Worm (Caenorhabditis elegans): ENCODE data around the gene cct-2.

cct-2 gene

DNA sequence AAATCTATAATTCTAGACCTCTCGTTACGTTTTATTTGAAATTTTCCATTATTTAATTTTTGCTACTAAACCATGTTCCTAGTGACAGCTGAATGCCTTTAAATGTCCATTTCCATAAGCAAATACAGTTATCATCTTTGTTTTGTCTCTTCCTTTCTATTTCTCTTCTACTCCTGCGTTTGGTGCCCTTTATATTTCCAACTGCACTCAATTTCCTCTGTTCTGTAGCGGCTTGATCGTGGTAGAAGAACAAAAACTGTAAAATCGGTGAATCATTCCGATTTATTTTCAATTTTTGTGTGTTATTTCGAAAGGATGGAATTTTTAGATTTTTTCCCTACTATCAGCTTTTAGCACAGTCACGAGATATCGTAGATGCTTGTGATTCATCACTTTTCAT, 31.6 kb upstream of the cct-2 start:
- no peak for TF ChIP-seq nhr-43 (tag; optimal IDR thresholded peaks at IDR 0.05; ENCODE audit: poor library complexity, severe bottlenecking)
- TF ChIP-seq R02D3.7 (tag; optimal IDR thresholded peaks at IDR 0.05), result no peak
- peak; percentile 24 for TF ChIP-seq pqm-1 (tag; optimal IDR thresholded peaks at IDR 0.05)
- TF ChIP-seq elt-2 (tag; optimal IDR thresholded peaks at IDR 0.05), result peak; percentile 21
- no peak for TF ChIP-seq fkh-2 (tag; optimal IDR thresholded peaks at IDR 0.05)
- no peak for TF ChIP-seq lin-39 (tag; optimal IDR thresholded peaks at IDR 0.05)

DNA sequence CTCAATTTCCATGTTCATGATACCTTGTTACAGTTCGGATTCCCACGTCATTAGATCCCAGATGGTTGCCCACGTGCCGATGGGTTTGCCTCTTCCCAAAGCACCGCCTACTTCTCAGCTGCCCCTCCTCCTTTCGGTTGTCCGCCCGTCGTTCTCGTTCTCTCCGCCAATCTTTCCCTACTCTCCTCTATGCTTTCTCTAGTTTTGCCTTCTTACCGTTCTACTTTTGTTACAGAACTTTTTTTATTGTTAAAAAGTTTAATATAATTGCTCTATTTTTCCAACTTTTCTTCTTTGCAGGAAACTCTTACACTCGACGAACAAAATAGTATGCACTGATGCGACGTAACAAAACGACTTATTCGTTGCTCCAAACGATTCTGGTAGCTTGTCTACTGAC, 31.0 kb upstream of the cct-2 start, which contains the start of gene lat-1:
Gene lat-1, plus strand, starts transcription at position 301 of the 400 bp plus-strand sequence.
- TF ChIP-seq ceh-9 (tag; optimal IDR thresholded peaks at IDR 0.05), result no peak
- TF ChIP-seq R02D3.7 (tag; optimal IDR thresholded peaks at IDR 0.05), result no peak
- no peak for TF ChIP-seq nhr-25 (tag; optimal IDR thresholded peaks at IDR 0.05)
- TF ChIP-seq mml-1 (tag; optimal IDR thresholded peaks at IDR 0.05), result no peak
- TF ChIP-seq tbx-2 (tag; optimal IDR thresholded peaks at IDR 0.05), result no peak

DNA sequence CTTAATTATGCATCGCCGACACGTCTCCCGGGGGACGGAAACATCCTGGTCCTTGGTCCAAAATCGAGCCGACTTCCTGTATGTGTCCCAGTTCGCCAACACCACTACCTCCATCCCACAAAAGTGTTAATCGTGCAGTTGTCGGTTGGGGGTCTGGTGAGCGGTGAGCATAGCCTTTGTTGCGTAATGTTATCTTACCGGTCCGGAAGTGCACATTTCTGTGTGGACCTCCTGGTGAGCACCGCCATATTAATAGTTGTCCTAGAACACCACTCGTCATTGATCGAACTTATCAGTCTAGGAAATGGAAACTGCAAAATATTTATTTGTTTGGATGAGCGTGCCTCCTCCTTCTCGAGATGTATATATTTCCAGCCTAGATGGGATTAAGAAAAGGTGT, 30.3 kb upstream of the cct-2 start:
- no peak for TF ChIP-seq pha-4 (tag; optimal IDR thresholded peaks at IDR 0.05)
- TF ChIP-seq lsy-12 (tag; optimal IDR thresholded peaks at IDR 0.05), result no peak
- no peak for TF ChIP-seq ceh-28 (tag; optimal IDR thresholded peaks at IDR 0.05)
- TF ChIP-seq lin-15B (tag; optimal IDR thresholded peaks at IDR 0.05), result no peak
- TF ChIP-seq fos-1 (tag; optimal IDR thresholded peaks at IDR 0.05), result no peak
- TF ChIP-seq unc-62 (GFP tag; optimal IDR thresholded peaks at IDR 0.05), result no peak
- TF ChIP-seq nhr-23 (tag; optimal IDR thresholded peaks at IDR 0.05), result no peak

DNA sequence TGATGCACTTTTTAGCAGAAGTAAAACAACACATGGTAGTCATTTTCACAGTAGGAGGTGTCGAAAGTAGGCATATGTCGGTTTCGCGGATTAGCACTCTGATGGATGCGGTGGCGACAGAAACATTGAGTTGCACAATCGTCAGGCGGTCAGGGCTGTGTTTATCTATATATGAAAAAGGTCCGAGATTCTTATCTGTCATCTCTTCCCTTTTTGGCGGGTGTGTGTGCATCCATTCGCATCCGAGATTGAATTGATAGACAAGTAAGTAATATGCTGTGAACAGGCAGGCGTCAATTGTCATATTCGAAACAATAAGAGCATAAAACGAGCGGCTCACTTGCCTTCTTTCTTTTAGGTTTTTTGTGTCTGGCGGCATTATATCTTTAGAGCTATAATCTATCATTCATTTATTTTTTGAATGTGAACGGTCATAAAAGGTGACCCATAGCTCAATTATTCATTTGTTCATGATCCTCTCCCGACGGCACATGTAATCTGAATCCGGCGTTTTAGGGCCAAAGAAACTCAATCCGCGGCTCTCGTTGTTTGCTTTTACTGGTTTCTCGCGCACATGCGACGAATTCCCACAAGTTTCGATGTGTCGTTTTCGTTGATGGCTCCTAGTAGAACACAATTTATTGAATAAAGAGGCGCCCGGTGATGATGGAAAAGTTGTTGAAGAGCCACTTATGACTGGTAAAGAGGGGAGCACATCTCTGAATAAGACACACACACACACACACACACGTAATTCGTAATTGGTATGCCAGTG, 28.8 kb upstream of the cct-2 start:
- TF ChIP-seq fos-1 (tag; optimal IDR thresholded peaks at IDR 0.05) (no peak), elt-2 (tag; optimal IDR thresholded peaks at IDR 0.05) (no peak), tbx-2 (tag; optimal IDR thresholded peaks at IDR 0.05) (no peak), ztf-11 (tag; optimal IDR thresholded peaks at IDR 0.05) (no peak), nfya-1 (tag; optimal IDR thresholded peaks at IDR 0.05; ENCODE audit: insufficient read depth) (no peak), zag-1 (tag; optimal IDR thresholded peaks at IDR 0.05) (no peak), lsy-12 (tag; optimal IDR thresholded peaks at IDR 0.05) (no peak), nhr-43 (tag; optimal IDR thresholded peaks at IDR 0.05; ENCODE audit: poor library complexity, severe bottlenecking) (no peak), mdl-1 (tag; optimal IDR thresholded peaks at IDR 0.05) (no peak), fkh-10 (GFP tag; optimal IDR thresholded peaks at IDR 0.05) (no peak), pha-4 (tag; optimal IDR thresholded peaks at IDR 0.05) (no peak), nhr-12 (tag; optimal IDR thresholded peaks at IDR 0.05) (no peak), nhr-77 (tag; optimal IDR thresholded peaks at IDR 0.05) (no peak), pqm-1 (tag; optimal IDR thresholded peaks at IDR 0.05) (no peak), nhr-28 (tag; optimal IDR thresholded peaks at IDR 0.05) (no peak), ZK546.5 (tag; optimal IDR thresholded peaks at IDR 0.05) (no peak)

DNA sequence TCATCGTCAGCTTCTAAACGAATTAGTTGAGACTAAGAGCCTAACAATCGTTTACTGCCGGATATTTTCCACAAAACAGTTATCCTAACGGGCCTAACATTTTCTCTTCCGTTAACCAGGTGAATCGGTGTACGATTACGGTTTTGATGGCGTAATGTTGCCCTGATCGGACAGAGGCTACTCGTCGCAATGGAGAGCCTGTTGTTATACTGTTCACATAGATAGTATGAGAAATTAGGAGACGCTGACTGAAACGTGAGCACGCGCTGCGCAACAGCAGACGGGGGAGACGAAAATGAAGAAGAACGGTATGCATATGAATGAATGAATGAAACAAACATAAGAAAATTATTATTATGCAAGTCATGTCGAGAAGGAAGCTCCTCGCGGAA, 28.2 kb upstream of the cct-2 start:
- TF ChIP-seq nhr-237 (tag; optimal IDR thresholded peaks at IDR 0.05) (no peak), pha-4 (tag; optimal IDR thresholded peaks at IDR 0.05) (no peak), unc-62 (GFP tag; optimal IDR thresholded peaks at IDR 0.05) (no peak), R02D3.7 (tag; optimal IDR thresholded peaks at IDR 0.05) (no peak), unc-39 (tag; optimal IDR thresholded peaks at IDR 0.05) (no peak), zag-1 (tag; optimal IDR thresholded peaks at IDR 0.05) (no peak), elt-2 (tag; optimal IDR thresholded peaks at IDR 0.05) (no peak)

DNA sequence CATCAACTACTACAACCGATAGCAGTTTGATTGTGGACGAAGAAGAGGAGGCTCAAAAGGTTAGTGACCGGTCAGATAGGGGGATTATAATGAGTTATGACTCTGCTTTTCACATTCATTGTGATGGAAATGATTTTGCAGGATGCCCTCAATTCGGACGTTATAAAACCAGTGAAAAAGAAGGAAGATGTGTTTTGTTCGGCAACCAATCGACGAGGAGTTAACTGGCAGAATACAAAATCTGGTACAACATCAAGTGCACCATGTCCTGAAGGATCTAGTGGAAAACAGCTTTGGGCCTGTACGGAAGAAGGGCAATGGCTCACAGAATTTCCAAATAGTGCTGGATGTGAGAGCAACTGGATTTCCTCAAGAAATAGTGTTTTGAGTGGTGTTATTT, 23.7 kb upstream of the cct-2 start:
- no peak for TF ChIP-seq nfya-1 (tag; optimal IDR thresholded peaks at IDR 0.05; ENCODE audit: insufficient read depth)
- TF ChIP-seq mdl-1 (tag; optimal IDR thresholded peaks at IDR 0.05), result no peak

DNA sequence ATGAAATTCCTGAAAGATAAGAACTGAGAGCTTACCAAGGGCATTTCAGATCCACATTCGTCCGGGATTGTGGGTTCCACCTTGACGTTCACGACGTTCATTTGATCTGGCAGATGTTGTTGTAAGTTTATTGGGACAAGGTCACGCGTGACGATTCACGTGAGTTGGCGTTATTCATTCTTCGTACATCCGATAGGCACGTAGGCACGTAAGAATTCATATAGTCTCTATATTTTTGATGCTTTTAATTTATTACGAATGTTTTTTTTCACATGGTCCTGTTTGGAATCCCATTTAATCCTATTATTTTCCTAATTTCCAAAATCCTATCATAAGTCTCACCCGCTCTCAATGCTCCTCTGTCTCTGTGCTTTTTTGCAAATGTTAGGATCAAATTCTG, 15.6 kb upstream of the cct-2 start, which contains the start of gene B0457.4:
Gene B0457.4, minus strand, starts transcription at position 101 of the 400 bp plus-strand sequence.
- no peak for TF ChIP-seq nhr-76 (tag; optimal IDR thresholded peaks at IDR 0.05)
- TF ChIP-seq nhr-12 (tag; optimal IDR thresholded peaks at IDR 0.05), result no peak
- TF ChIP-seq lin-39 (tag; optimal IDR thresholded peaks at IDR 0.05), result no peak
- TF ChIP-seq tbx-2 (tag; optimal IDR thresholded peaks at IDR 0.05), result no peak
- no peak for TF ChIP-seq eor-1 (tag; optimal IDR thresholded peaks at IDR 0.05)
- no peak for TF ChIP-seq nhr-237 (tag; optimal IDR thresholded peaks at IDR 0.05)
- no peak for TF ChIP-seq unc-39 (tag; optimal IDR thresholded peaks at IDR 0.05)
- no peak for TF ChIP-seq ZK546.5 (tag; optimal IDR thresholded peaks at IDR 0.05)
- TF ChIP-seq egl-27 (tag; optimal IDR thresholded peaks at IDR 0.05), result no peak
